Worm (Caenorhabditis elegans) whole organism, L1 larva: Measurements from ENCODE around the gene H06H21.37.

Experiments used
- C04F5.9 ChIP-seq: sonication (generic microtip); optimal IDR thresholded peaks from 2 replicates; lab custom pipeline; 2016; ENCODE audit warnings: missing genetic modification characterization, missing compliant biosample characterization
- F16B12.6 ChIP-seq: fragments of 150-350 bp; optimal IDR thresholded peaks from 2 replicates; lab custom pipeline; 2014; ENCODE audit warnings: missing biosample characterization, missing genetic modification characterization
- aha-1 ChIP-seq: fragments of 150-350 bp; optimal IDR thresholded peaks from 2 replicates; lab custom pipeline; 2014; ENCODE audit warnings: missing biosample characterization, missing genetic modification characterization
- ama-1 ChIP-seq: fragments of 150-350 bp; optimal IDR thresholded peaks from 2 replicates; lab custom pipeline; 2014
- ceh-63 ChIP-seq: fragments of 200-800 bp; sonication (Bioruptor generic); optimal IDR thresholded peaks from 2 replicates; lab custom pipeline; 2018; ENCODE audit warnings: mild to moderate bottlenecking, missing genetic modification characterization, missing compliant biosample characterization
- ceh-82 ChIP-seq, 3 experiments: fragments of 150-350 bp in 1 of 3; sonication (generic microtip) in 2 of 3; optimal IDR thresholded peaks; 2 replicates each; lab custom pipeline; 2014 to 2017; ENCODE audit warnings: missing biosample characterization in 3 of 3, missing genetic modification characterization in 3 of 3
- ceh-90 ChIP-seq: sonication (generic microtip); optimal IDR thresholded peaks from 2 replicates; lab custom pipeline; 2016; ENCODE audit warnings: missing genetic modification characterization, missing compliant biosample characterization
- ces-1 ChIP-seq: fragments of 150-350 bp; optimal IDR thresholded peaks from 2 replicates; lab custom pipeline; 2014; ENCODE audit warnings: missing biosample characterization, missing genetic modification reagents, missing genetic modification characterization
- egl-13 ChIP-seq: sonication (generic microtip); optimal IDR thresholded peaks from 2 replicates; lab custom pipeline; 2016; ENCODE audit warnings: missing genotype, missing genetic modification reagents, missing genetic modification characterization, missing compliant biosample characterization
- egl-27 ChIP-seq, 2 experiments: fragments of 150-350 bp in 1 of 2; sonication (generic microtip); optimal IDR thresholded peaks; 3 replicates each; lab custom pipeline; 2017 to 2018; ENCODE audit warnings: missing biosample characterization in 2 of 2, missing genetic modification characterization in 2 of 2, missing genetic modification reagents in 2 of 2
- fkh-4 ChIP-seq: sonication (generic microtip); optimal IDR thresholded peaks from 2 replicates; lab custom pipeline; 2016; ENCODE audit warnings: missing compliant biosample characterization, missing genetic modification characterization, borderline replicate concordance
- fkh-8 ChIP-seq: sonication (generic microtip); optimal IDR thresholded peaks from 2 replicates; lab custom pipeline; 2016; ENCODE audit warnings: mild to moderate bottlenecking, missing genetic modification characterization, missing compliant biosample characterization
- fos-1 ChIP-seq: fragments of 150-350 bp; optimal IDR thresholded peaks from 2 replicates; lab custom pipeline; 2014; ENCODE audit warnings: missing biosample characterization, missing genetic modification characterization
- grh-1 ChIP-seq: fragments of 200-800 bp; sonication (Bioruptor generic); IDR thresholded peaks from 2 replicates; pipeline ENCODE4 v1.3.6; 2022; ENCODE audit warnings: missing genetic modification reagents, missing genetic modification characterization, missing compliant biosample characterization
- hlh-17 ChIP-seq: fragments of 200-800 bp; sonication (Bioruptor generic); optimal IDR thresholded peaks from 2 replicates; lab custom pipeline; 2018; ENCODE audit warnings: missing genetic modification characterization, mild to moderate bottlenecking, missing compliant biosample characterization, moderate library complexity, borderline replicate concordance
- hlh-4 ChIP-seq: sonication (generic microtip); optimal IDR thresholded peaks from 2 replicates; lab custom pipeline; 2016; ENCODE audit warnings: mild to moderate bottlenecking, missing genetic modification characterization, missing compliant biosample characterization
- isw-1 ChIP-seq: fragments of 200-800 bp; sonication (Bioruptor generic); IDR thresholded peaks from 2 replicates; pipeline ENCODE4 v1.3.6; 2022; ENCODE audit warnings: missing genetic modification characterization, missing compliant biosample characterization
- jun-1 ChIP-seq: fragments of 150-350 bp; optimal IDR thresholded peaks from 2 replicates; lab custom pipeline; 2014; ENCODE audit warnings: missing biosample characterization, missing genetic modification reagents, missing genetic modification characterization
- lin-15B ChIP-seq: fragments of 150-350 bp; sonication (generic microtip); optimal IDR thresholded peaks from 3 replicates; lab custom pipeline; 2014; ENCODE audit warnings: missing biosample characterization, missing genetic modification characterization
- lin-39 ChIP-seq: fragments of 150-350 bp; optimal IDR thresholded peaks from 2 replicates; lab custom pipeline; 2014; ENCODE audit warnings: missing biosample characterization, missing genetic modification reagents, missing genetic modification characterization
- lir-3 ChIP-seq: sonication (generic microtip); optimal IDR thresholded peaks from 2 replicates; lab custom pipeline; 2016; ENCODE audit warnings: mild to moderate bottlenecking, missing genetic modification characterization, moderate library complexity, missing compliant biosample characterization; ENCODE audit not compliant: poor library complexity
- mab-9 ChIP-seq: fragments of 200-800 bp; sonication (Bioruptor generic); IDR thresholded peaks from 2 replicates; pipeline ENCODE4 v1.3.6; 2022; ENCODE audit warnings: missing genetic modification reagents, missing genetic modification characterization, missing compliant biosample characterization
- mdl-1 ChIP-seq, 2 experiments: fragments of 150-350 bp; optimal IDR thresholded peaks; 2 replicates each; lab custom pipeline; 2014 to 2017; ENCODE audit warnings: missing biosample characterization in 2 of 2, missing genetic modification characterization in 2 of 2, inconsistent platforms in 1 of 2
- mef-2 ChIP-seq: fragments of 150-350 bp; optimal IDR thresholded peaks from 2 replicates; lab custom pipeline; 2014; ENCODE audit warnings: missing biosample characterization, missing genetic modification characterization
- mep-1 ChIP-seq: fragments of 150-350 bp; optimal IDR thresholded peaks from 2 replicates; lab custom pipeline; 2014; ENCODE audit warnings: missing biosample characterization, missing genetic modification characterization
- nhr-11 ChIP-seq: fragments of 150-350 bp; optimal IDR thresholded peaks from 2 replicates; lab custom pipeline; 2014; ENCODE audit warnings: missing biosample characterization, missing genetic modification characterization
- nhr-20 ChIP-seq: sonication (generic microtip); optimal IDR thresholded peaks from 2 replicates; lab custom pipeline; 2016; ENCODE audit warnings: mild to moderate bottlenecking, missing genetic modification characterization, missing compliant biosample characterization
- nhr-28 ChIP-seq: fragments of 150-350 bp; optimal IDR thresholded peaks from 2 replicates; lab custom pipeline; 2014; ENCODE audit warnings: missing biosample characterization, missing genetic modification characterization
- nhr-71 ChIP-seq: sonication (generic microtip); optimal IDR thresholded peaks from 2 replicates; lab custom pipeline; 2016; ENCODE audit warnings: mild to moderate bottlenecking, missing genetic modification characterization, moderate library complexity, missing compliant biosample characterization
- nhr-76 ChIP-seq: sonication (generic microtip); optimal IDR thresholded peaks from 2 replicates; lab custom pipeline; 2017; ENCODE audit warnings: missing biosample characterization, missing genetic modification characterization
- nhr-85 ChIP-seq: sonication (generic microtip); peaks from one replicate; lab custom pipeline; 2016; ENCODE audit warnings: missing genetic modification characterization, inconsistent platforms, missing compliant biosample characterization
- rnt-1 ChIP-seq: sonication (generic microtip); optimal IDR thresholded peaks from 2 replicates; lab custom pipeline; 2016; ENCODE audit warnings: mild to moderate bottlenecking, missing genetic modification characterization, moderate library complexity, missing compliant biosample characterization
- skn-1 ChIP-seq: fragments of 150-350 bp; optimal IDR thresholded peaks from 2 replicates; lab custom pipeline; 2014; ENCODE audit warnings: missing biosample characterization, missing genetic modification characterization
- snpc-4 ChIP-seq: fragments of 150-350 bp; optimal IDR thresholded peaks from 2 replicates; lab custom pipeline; 2014; ENCODE audit warnings: missing biosample characterization, missing genetic modification characterization
- snu-23 ChIP-seq: sonication (generic microtip); optimal IDR thresholded peaks from 2 replicates; lab custom pipeline; 2016; ENCODE audit warnings: missing genetic modification characterization, missing compliant biosample characterization
- sox-4 ChIP-seq: sonication (generic microtip); optimal IDR thresholded peaks from 2 replicates; lab custom pipeline; 2016; ENCODE audit warnings: missing genetic modification characterization, missing compliant biosample characterization
- sptf-1 ChIP-seq: fragments of 150-350 bp; optimal IDR thresholded peaks from 2 replicates; lab custom pipeline; 2014; ENCODE audit warnings: missing biosample characterization, missing genetic modification characterization
- sup-37 ChIP-seq: fragments of 200-800 bp; sonication (Bioruptor generic); optimal IDR thresholded peaks from 2 replicates; lab custom pipeline; 2018; ENCODE audit warnings: mild to moderate bottlenecking, missing genetic modification characterization, missing compliant biosample characterization
- swsn-7 ChIP-seq: sonication (generic microtip); optimal IDR thresholded peaks from 2 replicates; lab custom pipeline; 2016; ENCODE audit warnings: missing genetic modification characterization, missing compliant biosample characterization
- unc-30 ChIP-seq: sonication (generic microtip); optimal IDR thresholded peaks from 2 replicates; lab custom pipeline; 2017; ENCODE audit warnings: missing biosample characterization, missing genetic modification characterization
- unc-62 ChIP-seq: fragments of 150-350 bp; optimal IDR thresholded peaks from 2 replicates; lab custom pipeline; 2014; ENCODE audit warnings: missing biosample characterization, missing genetic modification reagents, missing genetic modification characterization
- unc-98 ChIP-seq: fragments of 200-800 bp; sonication (Bioruptor generic); IDR thresholded peaks from 2 replicates; pipeline ENCODE4 v1.3.6; 2022; ENCODE audit warnings: missing genetic modification characterization, missing compliant biosample characterization
- xbp-1 ChIP-seq: sonication (generic microtip); optimal IDR thresholded peaks from 2 replicates; lab custom pipeline; 2016; ENCODE audit warnings: missing genetic modification characterization, missing compliant biosample characterization
- zag-1 ChIP-seq: fragments of 150-350 bp; optimal IDR thresholded peaks from 2 replicates; lab custom pipeline; 2014; ENCODE audit warnings: missing biosample characterization, missing genetic modification characterization
- zip-4 ChIP-seq: fragments of 200-800 bp; sonication (Bioruptor generic); optimal IDR thresholded peaks from 2 replicates; lab custom pipeline; 2018; ENCODE audit warnings: mild to moderate bottlenecking, missing genetic modification characterization, moderate library complexity, missing compliant biosample characterization
- ztf-4 ChIP-seq: fragments of 150-350 bp; optimal IDR thresholded peaks from 2 replicates; lab custom pipeline; 2014; ENCODE audit warnings: missing biosample characterization, missing genetic modification characterization

H06H21.37 gene

DNA sequence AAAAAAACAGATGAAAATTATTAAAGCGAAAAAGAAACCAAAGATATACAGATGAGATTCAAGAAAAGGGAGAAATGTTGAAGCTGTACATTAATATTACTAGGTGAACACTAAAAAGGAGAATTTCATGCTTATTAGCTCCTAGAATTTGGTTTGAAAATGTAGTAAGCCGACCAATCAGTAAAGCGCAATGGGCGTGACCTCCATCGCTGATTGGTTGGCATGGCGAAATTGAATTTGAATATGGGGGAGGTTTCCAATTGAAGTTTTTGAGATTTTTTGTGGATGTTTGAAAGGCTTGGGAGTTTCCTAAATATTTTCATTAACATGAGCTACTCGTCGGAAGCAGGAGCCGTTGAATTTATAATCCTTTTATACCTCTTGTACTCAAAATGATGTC lies 33.3 kb downstream of the H06H21.37 start:
- TF ChIP-seq ceh-63 (GFP tag; lab: Kevin White, UChicago) (no peak), xbp-1 (tag; lab: Kevin White, UChicago) (peak; percentile 6), ztf-4 (no peak), mef-2 (tag; lab: Kevin White, UChicago) (no peak), ama-1 (lab: Kevin White, UChicago) (no peak), zip-4 (no peak), sox-4 (tag; lab: Kevin White, UChicago) (no peak)

DNA sequence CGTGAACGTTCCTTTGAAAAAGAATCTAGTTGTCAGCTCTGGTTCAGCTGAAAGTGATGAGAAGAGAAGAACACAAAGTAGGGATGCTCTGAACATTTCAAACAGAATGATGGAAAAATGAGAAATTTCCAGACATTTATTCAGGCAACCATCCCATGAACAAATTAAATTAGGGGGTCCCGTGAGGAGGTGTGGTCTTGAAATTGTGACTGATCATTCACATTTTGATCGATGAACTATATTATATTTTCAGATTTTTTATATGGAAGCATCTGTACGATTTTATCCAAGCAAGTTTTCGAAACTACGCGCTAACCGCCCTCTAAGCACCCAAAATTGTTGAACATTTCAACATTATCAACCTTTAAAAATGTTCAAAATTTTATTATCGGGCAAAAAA lies 33.8 kb downstream of the H06H21.37 start, which contains the start of gene R11E3.19:
Gene R11E3.19, minus strand, starts transcription at position 101 of the 400 bp plus-strand sequence.
- no peak for TF ChIP-seq C04F5.9 (tag; lab: Kevin White, UChicago)
- no peak for TF ChIP-seq rnt-1
- no peak for TF ChIP-seq egl-27 (tag; optimal IDR thresholded peaks at IDR 0.05; lab: Kevin White, UChicago)
- no peak for TF ChIP-seq aha-1 (tag; lab: Kevin White, UChicago)
- no peak for TF ChIP-seq nhr-20 (tag; lab: Kevin White, UChicago)
- TF ChIP-seq ceh-90 (tag; lab: Kevin White, UChicago): no peak
- no peak for TF ChIP-seq unc-62
- no peak for TF ChIP-seq hlh-4
- TF ChIP-seq nhr-11 (tag; lab: Kevin White, UChicago): no peak
- TF ChIP-seq skn-1 (tag; lab: Kevin White, UChicago): no peak
- TF ChIP-seq sptf-1 (tag; lab: Kevin White, UChicago): no peak
- TF ChIP-seq nhr-76 (tag; lab: Kevin White, UChicago): no peak
- TF ChIP-seq unc-98 (GFP tag; lab: Robert Waterston, UW): no peak
- TF ChIP-seq egl-13: no peak
- no peak for TF ChIP-seq mep-1 (tag; lab: Kevin White, UChicago)
- TF ChIP-seq ces-1 (GFP tag; lab: Kevin White, UChicago): no peak

DNA sequence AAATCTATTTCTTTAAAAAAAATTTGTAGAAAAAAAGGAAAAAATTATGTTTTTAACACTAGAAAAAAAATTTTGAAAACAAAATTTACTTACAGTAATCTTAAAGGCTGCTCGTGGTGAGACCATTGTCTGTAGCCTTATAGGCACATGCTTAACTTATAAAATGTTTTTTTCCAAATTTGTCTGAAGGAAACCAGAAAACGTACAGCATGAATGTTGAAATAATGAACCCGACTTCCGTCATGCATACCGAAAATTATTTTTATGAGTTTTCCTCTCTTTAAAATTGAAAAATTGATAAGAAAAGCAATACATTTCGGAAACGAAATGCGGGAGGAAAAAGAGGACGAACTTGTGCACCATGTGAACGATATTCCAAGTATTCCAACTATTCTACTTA lies 38.0 kb downstream of the H06H21.37 start, which contains the start of gene R11E3.2:
Gene R11E3.2, plus strand, starts transcription at position 301 of the 400 bp plus-strand sequence.
- TF ChIP-seq hlh-4 (no peak), nhr-71 (tag; lab: Kevin White, UChicago) (no peak), ceh-82 (tag; optimal IDR thresholded peaks at IDR 0.05; lab: Kevin White, UChicago) (no peak)

DNA sequence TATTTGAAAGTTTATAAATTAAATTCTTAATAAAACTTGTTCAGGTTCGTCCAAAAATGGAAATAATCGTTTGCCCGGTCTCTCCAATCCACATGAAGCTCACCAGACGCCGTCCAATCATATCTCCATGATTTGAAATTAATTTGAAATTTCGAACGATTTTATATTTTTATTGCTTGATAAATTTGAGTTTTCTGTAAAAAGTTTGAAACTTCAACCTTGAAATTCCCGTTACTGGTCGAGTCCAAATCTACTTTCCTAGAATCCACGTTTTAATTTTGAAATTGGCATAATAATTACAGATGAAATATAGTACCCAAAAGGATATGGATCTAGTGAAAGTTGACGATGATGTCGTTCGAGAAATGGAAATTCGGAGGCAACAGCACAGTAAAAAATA lies 45.4 kb downstream of the H06H21.37 start, which contains the start of gene npp-26:
Gene npp-26, plus strand, starts transcription at position 301 of the 400 bp plus-strand sequence.
- TF ChIP-seq swsn-7 (no peak), snu-23 (GFP tag; lab: Kevin White, UChicago) (no peak), hlh-17 (GFP tag; lab: Kevin White, UChicago) (no peak), isw-1 (no peak), fkh-8 (tag; lab: Kevin White, UChicago) (no peak), nhr-28 (tag; lab: Kevin White, UChicago) (no peak), lir-3 (tag; lab: Kevin White, UChicago) (no peak)

DNA sequence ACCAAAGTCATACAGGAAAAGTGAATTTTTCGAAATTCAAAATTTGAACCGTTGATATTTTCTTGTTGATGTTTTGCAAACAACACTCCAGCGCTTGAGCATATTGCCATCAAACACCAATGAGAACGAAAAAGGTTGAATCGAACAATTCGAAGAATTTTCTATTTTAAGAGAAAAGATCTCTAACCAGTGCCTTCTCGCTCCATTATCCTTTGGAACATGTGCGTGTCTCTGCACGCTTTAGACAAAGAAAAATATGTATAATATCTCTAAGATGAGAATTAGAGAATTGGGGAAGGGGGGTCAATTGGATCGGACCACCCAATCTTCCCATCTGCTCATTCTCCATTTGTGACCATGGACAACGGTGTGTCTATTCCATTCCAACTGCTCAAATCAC lies 45.9 kb downstream of the H06H21.37 start, which contains the start of gene Y17G9B.2:
Gene Y17G9B.2, plus strand, starts transcription at position 301 of the 400 bp plus-strand sequence.
- TF ChIP-seq rnt-1 (no peak), sox-4 (tag; lab: Kevin White, UChicago) (no peak), jun-1 (tag; lab: Kevin White, UChicago) (no peak), lin-39 (tag; lab: Kevin White, UChicago) (no peak), mdl-1 (tag; optimal IDR thresholded peaks at IDR 0.05; lab: Kevin White, UChicago) (no peak), fos-1 (tag; lab: Kevin White, UChicago) (no peak), nhr-85 (tag; lab: Kevin White, UChicago) (no peak), F16B12.6 (no peak), C04F5.9 (tag; lab: Kevin White, UChicago) (no peak), lin-15B (no peak), ceh-82 (tag; optimal IDR thresholded peaks at IDR 0.05; lab: Kevin White, UChicago) (no peak), mab-9 (GFP tag; lab: Robert Waterston, UW) (no peak), grh-1 (GFP tag; lab: Robert Waterston, UW) (no peak), zag-1 (tag; lab: Kevin White, UChicago) (no peak), sup-37 (GFP tag; lab: Kevin White, UChicago) (no peak), egl-27 (tag; optimal IDR thresholded peaks at IDR 0.05; lab: Kevin White, UChicago) (no peak), snpc-4 (tag; lab: Kevin White, UChicago) (no peak), fkh-4 (tag; lab: Kevin White, UChicago) (no peak), unc-30 (no peak)
- TF ChIP-seq, all 84 proteins: peak for 0
